Worm (Caenorhabditis elegans): ENCODE results near the gene chil-2.

ce11 chrII:9835958-9836357 is 38.5 kb downstream of the chil-2 start:
- TF ChIP-seq snpc-4 (GFP tag; optimal IDR thresholded peaks at IDR 0.05) (no peak), snpc-4 (tag; optimal IDR thresholded peaks at IDR 0.05) (no peak), snpc-1.3 (tag; optimal IDR thresholded peaks at IDR 0.05; ENCODE audit: insufficient read depth) (no peak), ZK185.1 (tag; optimal IDR thresholded peaks at IDR 0.05; ENCODE audit: poor library complexity, severe bottlenecking) (no peak), dox-1 (GFP tag; IDR thresholded peaks at IDR 0.05) (no peak), let-607 (tag; optimal IDR thresholded peaks at IDR 0.05) (no peak), egl-44 (GFP tag; IDR thresholded peaks at IDR 0.05) (no peak), lin-26 (GFP tag; IDR thresholded peaks at IDR 0.05) (no peak), bed-2 (GFP tag; IDR thresholded peaks at IDR 0.05) (no peak), ama-1 (optimal IDR thresholded peaks at IDR 0.05) (no peak), ama-1 (GFP tag; optimal IDR thresholded peaks at IDR 0.05) (no peak), dpl-1 (GFP tag; optimal IDR thresholded peaks at IDR 0.05) (no peak), Y67H2A.10 (GFP tag; conservative IDR thresholded peaks at IDR 0.05) (no peak), egrh-3 (GFP tag; IDR thresholded peaks at IDR 0.05) (no peak), hlh-26 (GFP tag; conservative IDR thresholded peaks at IDR 0.05) (no peak), madf-8 (GFP tag; conservative IDR thresholded peaks at IDR 0.05) (no peak)

All from whole organism, young adult.